Fruit fly (Drosophila melanogaster): ENCODE data around the gene mld.

mld gene

dm6 chr3R:24543676-24544277 is 41.7 kb upstream of the mld start, which contains the start of gene Cftr:
Gene Cftr, minus strand, starts transcription at chr3R:24543914.
- peak; percentile 29 for TF ChIP-seq Mio (GFP tag; optimal IDR thresholded peaks at IDR 0.05)
- TF ChIP-seq h (GFP tag; optimal IDR thresholded peaks at IDR 0.05): peak; percentile 78
- TF ChIP-seq woc (GFP tag; optimal IDR thresholded peaks at IDR 0.05): peak; percentile 62
- TF ChIP-seq CrebA (GFP tag; optimal IDR thresholded peaks at IDR 0.05; ENCODE audit: borderline replicate concordance): peak; percentile 48
- TF ChIP-seq GATAd (GFP tag; optimal IDR thresholded peaks at IDR 0.05): no peak
- peak; percentile 61 for TF ChIP-seq OdsH (GFP tag; optimal IDR thresholded peaks at IDR 0.05)
- TF ChIP-seq Jra (GFP tag; optimal IDR thresholded peaks at IDR 0.05): peak; percentile 82
- peak; percentile 88 for TF ChIP-seq jim (GFP tag; optimal IDR thresholded peaks at IDR 0.05)
- TF ChIP-seq Dif (GFP tag; optimal IDR thresholded peaks at IDR 0.05; ENCODE audit: partially characterized antibody): peak; percentile 77
- peak; percentile 80 for TF ChIP-seq tai (GFP tag; optimal IDR thresholded peaks at IDR 0.05)
- TF ChIP-seq Dfd (GFP tag; optimal IDR thresholded peaks at IDR 0.05): no peak
- TF ChIP-seq br (GFP tag; optimal IDR thresholded peaks at IDR 0.05): peak; percentile 75
- peak; percentile 32 for TF ChIP-seq ey (GFP tag; optimal IDR thresholded peaks at IDR 0.05)
- TF ChIP-seq dmrt93B (GFP tag; optimal IDR thresholded peaks at IDR 0.05): no peak
- TF ChIP-seq CG9705 (GFP tag; optimal IDR thresholded peaks at IDR 0.05): peak; percentile 45
- peak; percentile 38 for TF ChIP-seq psq (GFP tag; optimal IDR thresholded peaks at IDR 0.05)
- peak; percentile 32 for TF ChIP-seq sv (GFP tag; optimal IDR thresholded peaks at IDR 0.05)
- TF ChIP-seq foxo (GFP tag; optimal IDR thresholded peaks at IDR 0.05): peak in 1 of 2 experiments; percentile 61
- no peak for TF ChIP-seq Hr78 (GFP tag; optimal IDR thresholded peaks at IDR 0.05)
- TF ChIP-seq Hnf4 (GFP tag; optimal IDR thresholded peaks at IDR 0.05): peak; percentile 86
- TF ChIP-seq Hr83 (GFP tag; optimal IDR thresholded peaks at IDR 0.05; ENCODE audit: poor library complexity, severe bottlenecking): peak; percentile 92
- peak; percentile 78 for TF ChIP-seq rgr (GFP tag; optimal IDR thresholded peaks at IDR 0.05)
- TF ChIP-seq dl (GFP tag; optimal IDR thresholded peaks at IDR 0.05; ENCODE audit: insufficient read depth in 1 of 2, partially characterized antibody in 2 of 2): no peak
- peak; percentile 39 for TF ChIP-seq Myc (optimal IDR thresholded peaks at IDR 0.05)
- no peak for TF ChIP-seq lola (GFP tag; optimal IDR thresholded peaks at IDR 0.05)
- TF ChIP-seq HLH106 (tag; optimal IDR thresholded peaks at IDR 0.05): peak; percentile 50
- TF ChIP-seq usp (GFP tag; optimal IDR thresholded peaks at IDR 0.05): no peak
- peak; percentile 37 for TF ChIP-seq CG32264 (GFP tag; optimal IDR thresholded peaks at IDR 0.05)
- TF ChIP-seq Abd-B (GFP tag; optimal IDR thresholded peaks at IDR 0.05): no peak
- TF ChIP-seq fru (GFP tag; optimal IDR thresholded peaks at IDR 0.05): peak; percentile 71
- TF ChIP-seq pan (optimal IDR thresholded peaks at IDR 0.05): no peak
- TF ChIP-seq Sp1 (GFP tag; optimal IDR thresholded peaks at IDR 0.05): peak; percentile 64
- peak; percentile 91 for TF ChIP-seq brk (GFP tag; optimal IDR thresholded peaks at IDR 0.05)
- peak; percentile 62 for TF ChIP-seq dsf (GFP tag; optimal IDR thresholded peaks at IDR 0.05; ENCODE audit: borderline replicate concordance)
- TF ChIP-seq Vsx2 (GFP tag; optimal IDR thresholded peaks at IDR 0.05; ENCODE audit: partially characterized antibody): no peak
- no peak for TF ChIP-seq N (GFP tag; optimal IDR thresholded peaks at IDR 0.05)
- no peak for TF ChIP-seq Rel (GFP tag; optimal IDR thresholded peaks at IDR 0.05)
- TF ChIP-seq Rel (tag; optimal IDR thresholded peaks at IDR 0.05): peak; percentile 91
- no peak for TF ChIP-seq sage (GFP tag; optimal IDR thresholded peaks at IDR 0.05)

- TF ChIP-seq tai (GFP tag; optimal IDR thresholded peaks at IDR 0.05) (no peak), Abd-B (GFP tag; optimal IDR thresholded peaks at IDR 0.05) (no peak), sage (GFP tag; optimal IDR thresholded peaks at IDR 0.05) (no peak), Jra (GFP tag; optimal IDR thresholded peaks at IDR 0.05) (no peak), CG9705 (GFP tag; optimal IDR thresholded peaks at IDR 0.05) (no peak), Dfd (GFP tag; optimal IDR thresholded peaks at IDR 0.05) (no peak), Hr83 (GFP tag; optimal IDR thresholded peaks at IDR 0.05; ENCODE audit: poor library complexity, severe bottlenecking) (no peak), dsf (GFP tag; optimal IDR thresholded peaks at IDR 0.05; ENCODE audit: borderline replicate concordance) (no peak), br (GFP tag; optimal IDR thresholded peaks at IDR 0.05) (no peak), sv (GFP tag; optimal IDR thresholded peaks at IDR 0.05) (no peak), Myc (optimal IDR thresholded peaks at IDR 0.05) (no peak), N (GFP tag; optimal IDR thresholded peaks at IDR 0.05) (no peak)
Observed at dm6 chr3R:24544388-24544787, 41.1 kb upstream of the mld start, which contains the start of gene Esyt2. Gene Esyt2, plus strand, starts transcription at chr3R:24544719.
